Worm (Caenorhabditis elegans) whole organism, L4/young adult: ENCODE data around the gene div-1.
"Not testable (repeated sequence)": the region's sequence is repeated elsewhere in the genome, so short reads cannot be mapped to it uniquely, and the experiment has no call there.

ENCODE experiments used
- W03F9.2 ChIP-seq: fragments of 150-350 bp; optimal IDR thresholded peaks from 2 replicates; lab custom pipeline; 2014; ENCODE audit warnings: missing biosample characterization, missing genetic modification characterization
- dao-5 ChIP-seq: sonication (generic microtip); optimal IDR thresholded peaks from 2 replicates; lab custom pipeline; 2016; ENCODE audit warnings: missing genotype, missing genetic modification characterization, moderate library complexity, missing compliant biosample characterization
- him-1 ChIP-seq: sonication (generic microtip); optimal IDR thresholded peaks from 2 replicates; lab custom pipeline; 2016; ENCODE audit warnings: missing genotype, missing genetic modification reagents, missing genetic modification characterization, missing compliant biosample characterization

The div-1 gene

DNA sequence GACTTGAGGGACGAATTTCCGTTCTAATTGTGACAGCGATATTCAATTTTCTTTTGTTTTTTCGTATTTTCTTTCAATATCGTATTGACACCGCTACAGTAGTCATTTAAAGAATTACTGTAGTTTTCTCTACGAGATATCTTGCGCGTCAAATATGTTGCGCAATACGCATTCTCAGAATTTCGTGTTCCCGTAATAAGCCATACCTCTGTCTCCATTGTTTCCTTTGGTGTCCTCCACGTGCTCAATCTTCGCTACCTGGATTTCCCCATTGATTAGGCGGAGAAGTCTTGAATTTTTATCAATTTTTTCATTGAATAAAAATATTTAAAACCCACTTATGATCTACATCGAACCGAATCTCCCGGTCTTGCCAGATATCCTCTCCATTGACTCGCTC lies 12.9 kb upstream of the div-1 start:
- TF ChIP-seq him-1 (tag; lab: Kevin White, UChicago) = no peak
- TF ChIP-seq dao-5 (tag; lab: Kevin White, UChicago) = no peak
- TF ChIP-seq W03F9.2 (tag; lab: Kevin White, UChicago) = no peak

DNA sequence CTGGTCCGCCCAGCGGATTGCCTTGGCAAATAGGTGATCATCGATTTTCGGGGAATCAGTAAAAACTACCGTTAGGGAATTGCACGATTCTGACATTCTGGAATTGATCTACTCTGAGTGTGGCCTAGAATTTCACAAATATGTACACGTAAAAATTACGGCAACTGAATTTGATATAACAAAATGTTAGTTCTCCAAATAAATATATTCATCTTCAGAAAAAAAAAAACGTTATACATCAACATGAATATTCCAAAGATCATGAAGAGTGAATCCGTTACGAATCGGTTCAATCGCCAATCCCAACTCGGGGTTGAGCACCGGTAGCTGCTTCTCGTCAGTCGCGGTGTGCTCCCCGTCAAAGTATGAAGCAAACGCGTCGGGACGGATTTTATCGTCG lies 10.3 kb upstream of the div-1 start, which contains the start of gene rip-1:
rip-1 (minus strand) TSS at position 101 of the 400 bp plus-strand sequence.
- TF ChIP-seq him-1 (tag; lab: Kevin White, UChicago) (no peak), W03F9.2 (tag; lab: Kevin White, UChicago) (no peak), dao-5 (tag; lab: Kevin White, UChicago) (no peak)

DNA sequence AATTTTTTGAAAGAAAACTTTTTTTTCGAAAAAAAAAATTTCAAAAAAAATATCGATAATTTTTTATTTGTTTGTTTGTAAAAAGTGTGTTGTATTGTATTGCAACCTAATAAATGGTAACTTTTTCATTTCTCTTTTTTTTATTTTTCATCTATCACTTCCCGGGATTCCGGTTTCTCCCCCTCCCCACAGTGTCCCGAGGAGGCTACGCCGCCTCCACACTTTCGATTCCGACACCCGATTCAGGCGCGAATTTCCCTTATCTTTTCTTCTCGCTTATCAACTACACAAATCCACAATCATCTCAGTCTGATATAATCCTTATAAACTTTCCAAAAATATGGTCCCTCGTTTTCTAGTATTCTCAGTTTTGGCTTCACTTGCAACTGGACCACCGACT lies 6.2 kb upstream of the div-1 start, which contains the start of gene R01H10.4:
R01H10.4 (plus strand) TSS at position 236 of the 400 bp plus-strand sequence.
- no peak for TF ChIP-seq dao-5 (tag; lab: Kevin White, UChicago)
- no peak for TF ChIP-seq W03F9.2 (tag; lab: Kevin White, UChicago)
- no peak for TF ChIP-seq him-1 (tag; lab: Kevin White, UChicago)

DNA sequence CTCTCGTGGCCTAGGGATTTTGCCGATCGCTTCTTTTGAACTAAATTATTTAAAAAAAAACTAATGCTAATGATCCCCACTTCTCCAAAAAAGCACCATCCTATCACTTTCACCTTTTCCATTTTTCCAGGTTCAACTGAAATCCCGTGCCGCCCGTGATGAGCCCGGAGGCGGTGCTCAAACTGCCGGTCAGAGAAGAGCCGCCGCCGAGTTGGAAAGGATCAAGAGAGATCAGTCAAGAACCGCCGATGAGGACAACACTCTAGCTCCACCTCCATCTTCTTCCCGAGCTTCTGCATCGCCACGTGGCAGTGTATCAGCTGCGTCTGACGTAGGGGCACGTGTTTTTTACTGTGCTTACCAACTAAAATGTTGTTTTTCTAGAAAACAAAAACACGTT lies 5.0 kb upstream of the div-1 start:
- no peak for TF ChIP-seq W03F9.2 (tag; lab: Kevin White, UChicago)
- TF ChIP-seq dao-5 (tag; lab: Kevin White, UChicago) = no peak
- TF ChIP-seq him-1 (tag; lab: Kevin White, UChicago) = no peak

DNA sequence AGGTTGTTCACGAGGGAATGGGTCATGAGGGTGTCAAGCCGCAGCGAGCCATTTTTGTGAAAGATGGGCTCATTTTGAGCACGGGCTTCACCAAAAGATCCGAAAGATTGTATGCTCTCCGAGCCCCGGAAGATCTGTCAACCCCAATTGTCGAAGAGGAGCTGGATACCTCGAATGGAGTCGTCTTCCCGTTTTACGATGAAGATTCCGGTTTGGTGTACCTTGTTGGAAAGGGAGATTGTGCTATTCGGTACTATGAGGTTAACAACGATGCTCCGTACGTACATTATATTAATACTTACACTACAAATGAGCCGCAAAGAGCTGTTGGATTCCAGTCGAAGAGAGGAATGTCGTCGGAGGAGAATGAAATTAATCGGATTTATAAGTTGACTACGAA lies 2.8 kb upstream of the div-1 start:
- TF ChIP-seq W03F9.2 (tag; lab: Kevin White, UChicago) (no peak), him-1 (tag; lab: Kevin White, UChicago) (no peak), dao-5 (tag; lab: Kevin White, UChicago) (no peak)

DNA sequence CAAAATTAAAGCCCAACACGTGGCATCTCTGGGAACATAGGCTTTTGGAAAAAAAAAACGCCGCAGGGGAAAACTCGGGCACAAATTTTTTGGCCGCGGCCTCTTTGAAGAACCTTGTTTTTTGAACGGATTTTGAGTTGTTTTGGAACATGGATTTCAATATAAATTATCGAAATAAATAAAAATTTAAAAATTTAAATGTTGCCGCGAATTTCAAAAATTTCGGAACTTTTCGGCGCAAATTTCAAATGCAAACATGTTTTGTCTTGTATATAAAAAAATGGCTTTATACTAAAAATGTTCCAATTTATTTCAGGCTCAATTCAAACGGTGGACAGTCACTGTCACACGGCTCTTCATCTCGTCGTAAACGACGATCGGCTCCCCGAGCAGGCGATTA lies 4.3 kb downstream of the div-1 start:
- TF ChIP-seq W03F9.2 (tag; lab: Kevin White, UChicago) = no peak
- TF ChIP-seq him-1 (tag; lab: Kevin White, UChicago) = no peak
- TF ChIP-seq dao-5 (tag; lab: Kevin White, UChicago) = no peak

DNA sequence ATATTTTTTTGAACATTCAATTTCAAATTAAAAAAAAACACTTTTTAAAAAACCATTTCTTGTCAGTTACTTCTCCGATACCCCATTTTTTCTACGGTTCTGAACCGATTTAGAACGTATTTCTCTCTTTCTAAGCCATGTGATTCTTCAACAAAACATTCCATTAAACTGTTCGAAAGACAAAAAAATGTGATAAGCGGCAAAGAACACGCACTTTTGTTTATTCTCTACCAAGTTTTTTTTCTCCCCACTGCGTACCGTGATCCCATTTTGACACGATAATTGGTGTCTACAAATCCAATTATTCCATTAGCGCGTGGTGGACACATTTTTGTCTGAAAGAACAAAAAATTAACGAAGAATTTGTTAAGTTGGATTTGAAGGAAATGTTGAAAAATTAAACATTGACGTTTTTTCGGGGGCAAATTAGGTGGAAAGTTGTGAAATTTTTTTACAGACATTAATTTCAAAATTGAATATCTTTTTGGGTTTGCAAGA lies 7.0 kb downstream of the div-1 start:
- TF ChIP-seq him-1 (tag; lab: Kevin White, UChicago) (no peak), W03F9.2 (tag; lab: Kevin White, UChicago) (no peak), dao-5 (tag; lab: Kevin White, UChicago) (no peak)

DNA sequence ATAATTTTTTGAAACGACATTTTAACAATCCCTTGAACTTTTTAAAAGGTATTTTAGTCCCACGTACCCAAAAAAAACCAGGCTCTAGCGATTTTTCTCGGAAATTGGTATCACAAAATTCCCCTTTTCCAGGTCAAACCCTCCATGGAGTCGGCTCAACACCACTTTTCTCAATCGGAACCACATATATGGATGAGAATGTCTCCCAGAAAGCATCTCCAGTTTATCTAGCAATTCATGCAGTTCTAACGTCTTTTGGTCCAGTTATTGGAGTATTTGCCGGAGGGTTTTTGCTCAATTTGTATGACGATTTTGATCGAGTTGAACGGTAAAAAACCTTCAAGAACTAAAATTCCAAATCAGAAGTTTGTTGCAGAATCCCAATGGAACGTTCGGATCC lies 8.3 kb downstream of the div-1 start:
- TF ChIP-seq W03F9.2 (tag; lab: Kevin White, UChicago) (no peak), him-1 (tag; lab: Kevin White, UChicago) (no peak), dao-5 (tag; lab: Kevin White, UChicago) (no peak)

DNA sequence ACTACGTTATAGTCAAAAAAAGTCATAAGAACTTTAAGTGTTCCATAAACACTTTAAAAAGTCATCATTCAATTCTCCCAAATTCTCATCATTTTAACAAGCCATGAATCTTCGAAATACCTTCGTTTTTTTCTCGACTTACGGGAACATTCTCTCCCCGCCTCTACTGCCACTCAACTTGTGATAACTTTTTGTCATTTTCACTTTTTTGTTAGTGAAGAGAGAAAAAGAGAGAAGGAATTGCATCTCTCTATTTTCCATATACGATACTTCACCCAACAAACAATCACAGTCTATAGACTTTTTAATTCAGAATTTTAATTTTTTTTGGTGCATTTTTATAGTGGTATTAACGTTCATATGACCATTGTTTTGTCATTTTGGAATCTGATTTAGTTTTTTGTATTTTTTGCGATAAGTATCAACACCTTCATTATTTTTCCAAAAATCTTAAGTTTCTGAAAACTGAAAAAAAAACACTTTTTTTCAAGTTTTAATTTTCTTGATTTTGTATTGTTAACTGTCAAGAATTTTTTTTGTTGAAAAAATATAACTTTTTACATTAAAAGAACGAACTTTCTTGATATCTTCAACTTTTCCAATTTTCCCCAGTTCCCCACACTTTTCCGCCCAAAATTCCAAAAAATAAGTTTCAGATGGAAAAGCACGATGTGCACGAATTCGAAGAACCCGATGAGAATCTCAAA lies 9.8 kb downstream of the div-1 start, which contains the start of gene Y70G10A.3:
Y70G10A.3 (plus strand) TSS at position 657 of the 707 bp plus-strand sequence.
- TF ChIP-seq W03F9.2 (tag; lab: Kevin White, UChicago) = no peak
- no peak for TF ChIP-seq him-1 (tag; lab: Kevin White, UChicago)
- TF ChIP-seq dao-5 (tag; lab: Kevin White, UChicago) = no peak

DNA sequence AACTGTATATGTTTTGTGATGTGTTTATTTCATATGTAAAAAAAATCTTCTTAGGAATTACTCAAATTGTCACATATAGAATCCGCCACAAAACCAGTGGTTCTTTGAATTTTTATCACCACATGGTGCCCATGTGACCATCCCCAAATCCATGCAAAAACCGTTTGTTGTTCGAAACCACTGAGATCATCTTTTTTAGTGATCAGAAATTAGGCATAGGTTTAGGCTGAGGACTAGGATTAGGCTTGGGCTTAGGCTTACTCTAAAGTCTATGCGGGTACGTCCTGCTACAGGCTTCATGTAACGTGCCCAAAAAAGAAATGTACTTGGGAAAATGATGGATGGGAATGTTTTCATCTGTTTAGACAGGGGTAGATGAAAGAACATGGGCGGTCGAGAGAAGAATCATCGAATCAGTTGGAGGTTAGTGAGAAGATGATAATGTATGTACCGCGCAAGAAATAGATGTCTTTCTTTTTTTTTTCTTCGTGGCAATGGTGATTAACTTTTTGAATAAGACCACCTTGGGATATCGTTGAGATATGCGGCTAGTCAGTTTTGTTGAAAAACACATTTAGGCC lies 12.0 kb downstream of the div-1 start:
- TF ChIP-seq W03F9.2 (tag; lab: Kevin White, UChicago) (no peak), dao-5 (tag; lab: Kevin White, UChicago) (no peak), him-1 (tag; lab: Kevin White, UChicago) (no peak)

DNA sequence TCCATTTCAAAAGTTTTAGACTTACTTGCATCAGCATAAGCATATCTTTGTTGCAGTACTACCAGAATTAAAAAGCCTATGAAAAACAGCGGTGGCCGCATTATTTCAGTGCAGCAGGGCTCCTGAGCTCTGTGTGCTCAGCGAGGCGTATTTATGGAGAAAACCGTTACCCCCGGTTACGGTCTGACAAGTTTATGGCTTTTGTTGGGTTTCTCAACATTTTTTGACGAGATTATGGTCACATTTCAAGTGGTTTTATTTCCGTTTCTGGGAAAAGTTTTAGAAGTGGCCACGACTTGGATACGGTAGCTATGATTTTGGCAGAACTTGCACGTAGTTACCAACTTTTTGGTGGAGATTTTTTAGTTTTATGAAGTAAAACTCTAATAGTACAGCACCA lies 14.4 kb downstream of the div-1 start, which contains the start of gene paml-1:
paml-1 (minus strand) TSS at position 101 of the 400 bp plus-strand sequence.
- TF ChIP-seq W03F9.2 (tag; lab: Kevin White, UChicago) (no peak), dao-5 (tag; lab: Kevin White, UChicago) (no peak), him-1 (tag; lab: Kevin White, UChicago) (no peak)

DNA sequence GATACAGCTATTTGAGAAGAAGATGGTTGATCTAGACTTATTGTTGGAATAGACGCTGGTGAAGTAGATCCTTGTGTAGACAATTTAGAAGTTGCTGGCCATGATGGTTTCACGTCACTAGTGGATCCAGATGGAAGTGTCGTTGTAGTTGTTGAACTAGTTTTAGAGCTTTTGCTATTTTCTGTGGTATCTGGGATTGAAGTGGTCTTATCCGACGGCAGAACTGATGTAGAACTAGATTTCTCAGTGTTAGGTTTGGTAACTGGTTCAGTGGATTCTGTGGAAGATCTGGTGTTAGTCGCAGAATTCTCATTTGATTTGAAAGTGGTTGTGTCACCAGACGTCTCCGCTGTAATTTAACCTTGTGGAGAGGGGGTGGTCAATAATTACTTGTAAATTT lies 16.7 kb downstream of the div-1 start:
- no peak for TF ChIP-seq dao-5 (tag; lab: Kevin White, UChicago)
- no peak for TF ChIP-seq him-1 (tag; lab: Kevin White, UChicago)
- TF ChIP-seq W03F9.2 (tag; lab: Kevin White, UChicago) = no peak

DNA sequence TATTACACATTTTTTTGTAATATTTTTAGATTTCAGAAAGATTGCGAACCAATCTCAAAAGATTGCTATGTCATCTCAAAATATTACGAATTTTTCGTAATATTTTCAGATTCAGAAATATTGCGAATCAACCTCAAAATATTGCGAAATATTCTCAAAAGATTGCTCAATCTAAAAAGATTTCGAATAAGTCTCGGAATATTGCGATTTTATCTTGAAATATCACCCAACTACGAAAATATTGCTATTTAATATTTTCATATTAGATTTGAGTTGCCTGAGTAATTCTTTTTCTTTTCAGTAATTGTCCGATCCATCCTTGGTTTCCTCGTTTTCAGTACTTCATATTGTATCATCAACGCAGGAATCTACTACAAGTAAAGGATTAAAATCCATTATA lies 26.5 kb downstream of the div-1 start, which contains the start of gene Y70G10A.4:
Y70G10A.4 (plus strand) TSS at position 301 of the 400 bp plus-strand sequence.
- not testable (repeated sequence) for TF ChIP-seq W03F9.2, him-1, dao-5 (tag; lab: Kevin White, UChicago)
